Fruit fly (Drosophila melanogaster): ENCODE data around the gene CG4558.
A peak's percentile ranks its signal among the peaks of the same experiment; 100 is the strongest.

CG4558 gene

dm6 chrX:6861523-6862077, 12.0 kb downstream of the CG4558 start (continued):
- TF ChIP-seq trem (tag; optimal IDR thresholded peaks at IDR 0.05) (peak; percentile 24), HLH54F (GFP tag; optimal IDR thresholded peaks at IDR 0.05) (peak; percentile 62), usp (GFP tag; optimal IDR thresholded peaks at IDR 0.05) (no peak), Ptx1 (GFP tag; IDR thresholded peaks at IDR 0.05) (peak; percentile 68), cg (GFP tag; optimal IDR thresholded peaks at IDR 0.05) (peak; percentile 91), CG16779 (GFP tag; IDR thresholded peaks at IDR 0.05) (no peak), zfh2 (GFP tag; optimal IDR thresholded peaks at IDR 0.05) (peak; percentile 66), CG6272 (GFP tag; IDR thresholded peaks at IDR 0.05) (peak; percentile 41), CG33213 (GFP tag; optimal IDR thresholded peaks at IDR 0.05) (no peak), CG31388 (GFP tag; optimal IDR thresholded peaks at IDR 0.05) (no peak), ind (GFP tag; optimal IDR thresholded peaks at IDR 0.05) (peak; percentile 55), BtbVII (GFP tag; optimal IDR thresholded peaks at IDR 0.05) (peak; percentile 18), CG16815 (GFP tag; optimal IDR thresholded peaks at IDR 0.05) (peak; percentile 19), CG1529 (GFP tag; optimal IDR thresholded peaks at IDR 0.05) (no peak), ci (GFP tag; IDR thresholded peaks at IDR 0.05) (peak; percentile 74; the same call in 2 of the 3 replicates), CkIIα-i1 (GFP tag; IDR thresholded peaks at IDR 0.05) (no peak), fru (optimal IDR thresholded peaks at IDR 0.05) (no peak), sug (tag; optimal IDR thresholded peaks at IDR 0.05) (peak; percentile 88), lilli (GFP tag; optimal IDR thresholded peaks at IDR 0.05) (peak; percentile 54), CG9932 (GFP tag; IDR thresholded peaks at IDR 0.05) (peak; percentile 76), CG4328 (GFP tag; optimal IDR thresholded peaks at IDR 0.05) (peak; percentile 28), ftz-f1 (GFP tag; optimal IDR thresholded peaks at IDR 0.05) (peak; percentile 90), CG9727 (GFP tag; optimal IDR thresholded peaks at IDR 0.05) (peak; percentile 18), Nf-YC (tag; optimal IDR thresholded peaks at IDR 0.05) (peak; percentile 66), CG7372 (GFP tag; IDR thresholded peaks at IDR 0.05) (peak; percentile 62), onecut (GFP tag; IDR thresholded peaks at IDR 0.05) (peak; percentile 23; the same call in 1 of the 2 replicates), Gug (GFP tag; IDR thresholded peaks at IDR 0.05) (peak; percentile 74; the same call in 3 of the 4 replicates), Meics (GFP tag; optimal IDR thresholded peaks at IDR 0.05) (peak; percentile 53), CG8765 (GFP tag; IDR thresholded peaks at IDR 0.05) (peak; percentile 59; the same call in 1 of the 2 replicates), CG31224 (GFP tag; IDR thresholded peaks at IDR 0.05) (peak; percentile 63), Chrac-16 (GFP tag; optimal IDR thresholded peaks at IDR 0.05) (peak; percentile 25), ssp (GFP tag; IDR thresholded peaks at IDR 0.05) (0 out of 2 replicates have a peak, but pooled peaks have one; percentile 36), unpg (GFP tag; optimal IDR thresholded peaks at IDR 0.05) (peak; percentile 41), E2f1 (GFP tag; IDR thresholded peaks at IDR 0.05) (peak; percentile 59), lov (optimal IDR thresholded peaks at IDR 0.05) (no peak), lov (GFP tag; IDR thresholded peaks at IDR 0.05) (0 out of 3 replicates have a peak, but pooled peaks have one; percentile 19), CG8290 (GFP tag; optimal IDR thresholded peaks at IDR 0.05) (no peak), CG8290 (tag; optimal IDR thresholded peaks at IDR 0.05) (peak; percentile 39 to 81), CG12155 (GFP tag; optimal IDR thresholded peaks at IDR 0.05) (peak; percentile 29), Deaf1 (tag; optimal IDR thresholded peaks at IDR 0.05) (peak; percentile 99), cas (GFP tag; IDR thresholded peaks at IDR 0.05) (peak; percentile 68), danr (GFP tag; IDR thresholded peaks at IDR 0.05) (peak; percentile 35; the same call in 1 of the 2 replicates), slp2 (GFP tag; optimal IDR thresholded peaks at IDR 0.05) (no peak), CG30431 (GFP tag; optimal IDR thresholded peaks at IDR 0.05) (no peak), psq (GFP tag; optimal IDR thresholded peaks at IDR 0.05) (peak; percentile 79), H15 (GFP tag; IDR thresholded peaks at IDR 0.05) (peak; percentile 48; the same call in 1 of the 3 replicates), run (tag; optimal IDR thresholded peaks at IDR 0.05) (no peak), CG15479 (GFP tag; optimal IDR thresholded peaks at IDR 0.05) (peak; percentile 94), HLH4C (GFP tag; IDR thresholded peaks at IDR 0.05; ENCODE audit: partially characterized antibody) (no peak; the same call in 2 of the 3 replicates), CG10959 (GFP tag; IDR thresholded peaks at IDR 0.05) (peak; percentile 50), CG4360 (GFP tag; IDR thresholded peaks at IDR 0.05) (0 out of 2 replicates have a peak, but pooled peaks have one; percentile 33), CG16863 (GFP tag; optimal IDR thresholded peaks at IDR 0.05) (no peak), Optix (GFP tag; IDR thresholded peaks at IDR 0.05) (peak; percentile 70; the same call in 2 of the 3 replicates)

Measured in whole organism, embryonic.